Worm (Caenorhabditis elegans): ENCODE data around the gene ints-13.

DNA sequence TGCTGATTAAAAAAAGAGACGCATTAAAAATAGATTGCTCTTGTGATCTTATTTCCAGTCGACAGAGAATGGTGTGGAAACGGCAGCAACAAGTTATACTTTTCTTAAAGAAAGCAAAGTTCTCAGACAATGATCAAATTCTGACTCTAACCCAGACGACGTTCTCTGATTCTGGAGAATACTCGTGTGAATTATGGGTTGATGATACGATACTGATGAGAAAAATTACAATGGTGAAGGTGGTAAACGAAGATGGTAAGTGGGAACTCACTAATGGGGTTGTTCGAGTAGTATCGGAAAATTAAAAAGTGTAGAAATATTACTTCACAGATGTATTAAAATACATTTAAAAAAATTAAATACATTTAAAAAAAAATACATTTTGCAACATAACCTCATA, 41.0 kb upstream of the ints-13 start:
- TF ChIP-seq daf-19 (GFP tag; conservative IDR thresholded peaks at IDR 0.05), result no peak
- no peak for TF ChIP-seq lin-38 (GFP tag; IDR thresholded peaks at IDR 0.05)
- no peak for TF ChIP-seq fos-1 (tag; optimal IDR thresholded peaks at IDR 0.05)
